Worm (Caenorhabditis elegans) whole organism, early embryonic: ENCODE results near the gene srb-6.

Experiments used
- ama-1 ChIP-seq: fragments of 150-350 bp; optimal IDR thresholded peaks from 2 replicates; lab custom pipeline; 2014
- sea-1 ChIP-seq: fragments of 200-800 bp; sonication (Bioruptor generic); conservative IDR thresholded peaks from 2 replicates; pipeline ENCODE4 v1.3.6; 2022; ENCODE audit warnings: missing genetic modification characterization, missing compliant biosample characterization

DNA sequence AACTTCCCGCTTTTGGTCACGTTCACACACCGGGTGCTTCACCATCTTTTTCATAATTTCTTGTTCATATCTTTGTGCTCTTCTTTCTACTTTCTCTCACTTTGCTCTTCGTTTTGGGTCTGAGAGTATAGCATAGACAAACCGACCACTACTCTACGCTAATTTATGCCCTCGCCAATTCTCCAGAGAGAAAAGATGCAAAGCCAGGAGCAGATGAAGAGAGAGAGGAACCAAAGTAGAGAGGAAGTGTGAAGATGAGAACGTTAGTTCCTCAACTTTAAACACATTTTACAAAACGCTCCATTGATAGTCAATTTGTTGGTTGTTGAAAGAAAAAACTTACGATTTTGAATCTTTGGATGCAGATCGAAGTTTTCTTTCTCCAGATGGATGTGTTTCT lies 27.0 kb upstream of the srb-6 start:
- TF ChIP-seq sea-1 (GFP tag; lab: Robert Waterston, UW): no peak
- TF ChIP-seq ama-1 (lab: Kevin White, UChicago): no peak
